Worm (Caenorhabditis elegans): ENCODE data around the gene R02D5.10.
A peak's percentile ranks its signal among the peaks of the same experiment; 100 is the strongest.

Gene R02D5.10

DNA sequence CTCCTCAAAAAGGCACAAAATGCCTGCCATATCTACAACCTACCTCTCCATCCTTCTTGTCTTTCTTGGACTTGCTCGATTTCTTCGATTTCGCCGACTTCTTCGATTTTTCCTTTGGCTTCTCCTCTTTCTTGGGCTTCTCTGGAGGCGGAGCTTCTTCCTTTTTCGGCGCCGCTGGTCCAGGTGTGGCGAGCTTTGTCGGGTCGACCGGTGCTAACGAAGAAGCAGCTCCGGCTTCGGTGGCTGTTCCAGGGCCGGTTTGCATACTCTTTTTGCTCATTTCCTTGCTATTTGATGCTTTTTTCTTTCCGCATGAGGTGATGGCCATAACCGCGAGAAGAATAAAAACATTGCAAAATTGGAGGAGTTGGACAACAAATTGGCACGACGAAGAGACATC is 1.6 kb upstream of the R02D5.10 start:
- no peak for TF ChIP-seq unc-39 (tag; optimal IDR thresholded peaks at IDR 0.05)
- TF ChIP-seq bed-3 (GFP tag; optimal IDR thresholded peaks at IDR 0.05): no peak
- no peak for TF ChIP-seq hlh-1 (tag; optimal IDR thresholded peaks at IDR 0.05)
- TF ChIP-seq mls-2 (tag; optimal IDR thresholded peaks at IDR 0.05): no peak
- TF ChIP-seq nhr-237 (tag; optimal IDR thresholded peaks at IDR 0.05): no peak
- no peak for TF ChIP-seq sem-2 (GFP tag; optimal IDR thresholded peaks at IDR 0.05)
- no peak for TF ChIP-seq sptf-1 (tag; optimal IDR thresholded peaks at IDR 0.05)
- TF ChIP-seq ztf-11 (tag; optimal IDR thresholded peaks at IDR 0.05): no peak
- no peak for TF ChIP-seq ceh-43 (GFP tag; optimal IDR thresholded peaks at IDR 0.05)
- no peak for TF ChIP-seq lin-13 (tag; optimal IDR thresholded peaks at IDR 0.05)
- no peak for TF ChIP-seq nhr-12 (tag; optimal IDR thresholded peaks at IDR 0.05)
- TF ChIP-seq snpc-4 (tag; optimal IDR thresholded peaks at IDR 0.05): no peak
- no peak for TF ChIP-seq mep-1 (tag; optimal IDR thresholded peaks at IDR 0.05)
- TF ChIP-seq pha-4 (tag; optimal IDR thresholded peaks at IDR 0.05): no peak

DNA sequence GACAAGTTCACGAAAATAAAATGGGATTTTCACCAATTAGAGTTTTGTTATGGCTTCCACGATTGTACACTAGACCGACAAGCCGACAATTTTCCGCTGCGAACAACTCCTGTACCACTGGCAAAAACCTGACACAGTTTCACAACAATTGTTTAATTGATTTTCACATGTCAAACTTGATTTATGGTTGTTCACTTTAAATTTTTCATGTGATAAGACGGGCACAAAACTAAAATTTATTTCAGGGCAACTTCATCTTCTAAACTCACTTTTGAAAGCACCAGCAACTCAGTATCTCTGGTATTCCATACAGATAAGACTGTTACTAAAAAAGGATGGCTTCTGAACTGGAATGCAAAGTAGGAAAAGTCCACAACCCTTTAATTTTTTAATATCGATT is 686 bp upstream of the R02D5.10 start, which contains the start of gene R02D5.7:
Gene R02D5.7 (minus strand): TSS at position 101 of the 400 bp plus-strand sequence.
- no peak for TF ChIP-seq lin-13 (tag; optimal IDR thresholded peaks at IDR 0.05)
- TF ChIP-seq unc-62 (GFP tag; optimal IDR thresholded peaks at IDR 0.05): no peak
- TF ChIP-seq nhr-237 (tag; optimal IDR thresholded peaks at IDR 0.05): no peak
- no peak for TF ChIP-seq ztf-11 (tag; optimal IDR thresholded peaks at IDR 0.05)
- no peak for TF ChIP-seq mab-5 (tag; optimal IDR thresholded peaks at IDR 0.05)
- TF ChIP-seq zip-8 (tag; optimal IDR thresholded peaks at IDR 0.05): no peak
- TF ChIP-seq M03D4.4 (tag; optimal IDR thresholded peaks at IDR 0.05): no peak
- TF ChIP-seq lsy-2 (tag; optimal IDR thresholded peaks at IDR 0.05): no peak
- TF ChIP-seq ham-2 (GFP tag; optimal IDR thresholded peaks at IDR 0.05): no peak
- no peak for TF ChIP-seq mep-1 (tag; optimal IDR thresholded peaks at IDR 0.05)
- no peak for TF ChIP-seq flh-1 (GFP tag; optimal IDR thresholded peaks at IDR 0.05)
- no peak for TF ChIP-seq ceh-83 (GFP tag; optimal IDR thresholded peaks at IDR 0.05)

DNA sequence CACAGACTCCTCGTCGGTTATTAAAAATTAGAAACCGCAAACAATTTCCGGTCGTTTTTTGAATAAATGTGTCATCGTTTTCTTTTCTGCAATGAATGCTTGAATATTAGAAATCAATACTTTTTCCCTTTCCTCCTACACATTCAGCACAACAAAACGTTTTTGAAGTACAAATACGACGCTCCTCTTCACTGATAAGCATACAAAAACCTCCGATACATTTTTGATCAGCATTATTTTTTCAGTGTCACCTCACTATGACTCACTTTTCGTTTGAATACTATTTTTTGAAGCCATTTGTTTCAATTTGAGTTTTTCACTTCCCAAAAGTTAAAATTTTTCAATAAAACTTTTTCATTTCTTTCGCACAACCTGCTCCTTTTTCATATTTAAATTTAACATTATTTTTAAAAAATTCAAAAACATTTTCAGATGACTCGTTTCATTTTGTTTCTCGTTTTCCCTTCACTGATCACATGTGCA is 682 bp downstream of the R02D5.10 start, which contains the start of gene R02D5.3:
Gene R02D5.3 (plus strand): TSS at position 433 of the 483 bp plus-strand sequence.
- no peak for TF ChIP-seq unc-120 (tag; optimal IDR thresholded peaks at IDR 0.05; ENCODE audit: poor library complexity, severe bottlenecking)

DNA sequence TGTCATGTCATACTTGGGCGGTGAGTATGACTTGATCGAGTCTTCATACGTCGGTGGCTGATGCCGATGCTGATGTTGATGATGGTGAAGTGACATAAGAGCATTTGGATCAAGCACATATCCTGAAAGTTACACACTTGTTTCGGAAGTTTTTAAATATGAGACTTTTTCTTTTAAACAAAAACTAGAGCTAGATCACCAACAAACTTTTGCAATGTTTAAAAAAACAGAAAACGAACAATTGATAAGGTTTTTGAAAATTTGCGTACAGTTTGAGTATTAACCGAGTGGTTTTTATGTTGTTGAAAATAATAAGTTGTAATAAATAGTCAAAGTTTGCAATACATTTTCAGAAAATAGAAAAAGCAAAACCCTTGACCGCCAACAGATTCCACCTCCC is 2.5 kb downstream of the R02D5.10 start, which contains the start of gene R02D5.4:
Gene R02D5.4 (minus strand): TSS at position 101 of the 400 bp plus-strand sequence.
- TF ChIP-seq ztf-11 (tag; optimal IDR thresholded peaks at IDR 0.05) (no peak), blmp-1 (tag; optimal IDR thresholded peaks at IDR 0.05) (no peak), hlh-1 (tag; optimal IDR thresholded peaks at IDR 0.05) (no peak), zip-8 (tag; optimal IDR thresholded peaks at IDR 0.05) (no peak), unc-120 (tag; optimal IDR thresholded peaks at IDR 0.05; ENCODE audit: poor library complexity, severe bottlenecking) (no peak), ceh-43 (GFP tag; optimal IDR thresholded peaks at IDR 0.05) (no peak), unc-62 (GFP tag; optimal IDR thresholded peaks at IDR 0.05) (no peak), ham-2 (GFP tag; optimal IDR thresholded peaks at IDR 0.05) (no peak), nhr-28 (tag; optimal IDR thresholded peaks at IDR 0.05) (no peak), drap-1 (GFP tag; optimal IDR thresholded peaks at IDR 0.05) (no peak), mab-5 (tag; optimal IDR thresholded peaks at IDR 0.05) (no peak)

DNA sequence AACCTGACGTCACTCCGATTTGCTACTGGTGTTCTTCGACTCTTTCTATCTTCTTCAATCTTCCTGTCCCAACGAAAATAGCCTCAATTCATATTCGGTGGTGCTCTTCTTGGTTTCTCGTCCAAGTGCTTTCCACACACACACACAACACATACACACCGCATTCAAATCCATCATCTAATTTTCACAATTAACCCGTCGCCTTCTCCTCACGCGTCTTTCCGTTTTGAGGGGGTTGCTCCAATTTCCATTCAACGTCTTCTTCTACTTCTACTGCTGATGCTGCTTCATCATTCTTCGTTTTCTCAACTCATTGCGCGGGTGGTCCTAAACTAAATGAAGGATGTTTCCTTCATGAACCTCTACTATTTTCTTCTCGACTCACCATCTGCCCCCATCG is 9.0 kb downstream of the R02D5.10 start:
- TF ChIP-seq flh-1 (GFP tag; optimal IDR thresholded peaks at IDR 0.05) (no peak), drap-1 (GFP tag; optimal IDR thresholded peaks at IDR 0.05) (peak; percentile 55), sptf-1 (tag; optimal IDR thresholded peaks at IDR 0.05) (peak; percentile 2), lsy-2 (tag; optimal IDR thresholded peaks at IDR 0.05) (no peak), blmp-1 (tag; optimal IDR thresholded peaks at IDR 0.05) (no peak), ces-1 (GFP tag; optimal IDR thresholded peaks at IDR 0.05) (peak; percentile 92), nhr-28 (tag; optimal IDR thresholded peaks at IDR 0.05) (no peak), unc-120 (tag; optimal IDR thresholded peaks at IDR 0.05; ENCODE audit: poor library complexity, severe bottlenecking) (no peak), lin-32 (GFP tag; optimal IDR thresholded peaks at IDR 0.05) (no peak)

DNA sequence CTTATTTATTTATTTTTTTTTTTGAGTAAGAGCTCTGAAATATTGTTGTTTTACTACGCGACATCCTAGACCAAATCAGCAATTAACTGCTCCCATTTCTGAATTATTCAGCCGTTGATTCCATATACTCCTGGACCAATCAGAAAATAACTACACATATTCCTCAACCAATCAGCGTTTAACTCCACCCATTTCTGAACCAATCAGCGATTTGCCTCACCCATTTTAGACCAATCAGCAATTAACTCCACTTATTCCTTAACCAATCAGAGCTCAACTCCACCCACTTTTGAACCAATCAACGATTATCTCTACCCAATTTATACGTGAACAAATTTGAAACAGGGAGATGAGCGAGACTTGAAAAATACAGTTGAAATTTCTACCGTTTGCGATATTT is 11.6 kb downstream of the R02D5.10 start:
- TF ChIP-seq ceh-83 (GFP tag; optimal IDR thresholded peaks at IDR 0.05) (no peak), drap-1 (GFP tag; optimal IDR thresholded peaks at IDR 0.05) (no peak), nhr-12 (tag; optimal IDR thresholded peaks at IDR 0.05) (no peak)

Data from whole organism, mixed stage, embryonic.